Fruit fly (Drosophila melanogaster): ENCODE results near the gene CG6454.

- TF ChIP-seq CG8159 (tag; optimal IDR thresholded peaks at IDR 0.05) (no peak), CG13204 (GFP tag; optimal IDR thresholded peaks at IDR 0.05) (no peak), CG15710 (tag; optimal IDR thresholded peaks at IDR 0.05) (no peak), EcR (GFP tag; optimal IDR thresholded peaks at IDR 0.05) (no peak), CG9948 (tag; optimal IDR thresholded peaks at IDR 0.05) (no peak), CG12605 (GFP tag; IDR thresholded peaks at IDR 0.05) (no peak), CG32121 (GFP tag; IDR thresholded peaks at IDR 0.05) (no peak), D1 (tag; optimal IDR thresholded peaks at IDR 0.05) (no peak), CG17806 (tag; optimal IDR thresholded peaks at IDR 0.05) (no peak)
Measured at dm6 chr3R:24319083-24319381, 29.9 kb upstream of the CG6454 start.
